Fruit fly (Drosophila melanogaster): Measurements from ENCODE around the gene Nulp1.

dm6 chr3L:8077207-8077606 lies 33.0 kb upstream of the Nulp1 start:
- TF ChIP-seq CG7368 (GFP tag; optimal IDR thresholded peaks at IDR 0.05) (no peak), CG15336 (GFP tag; IDR thresholded peaks at IDR 0.05) (peak; percentile 67; the same call in 1 of the 2 replicates), CG10631 (GFP tag; optimal IDR thresholded peaks at IDR 0.05) (no peak), CG16779 (tag; optimal IDR thresholded peaks at IDR 0.05) (no peak)
